Worm (Caenorhabditis elegans) whole organism, dauer: Measurements from ENCODE around the gene pfk-1.1.
"Not testable (repeated sequence)": the region's sequence is repeated elsewhere in the genome, so short reads cannot be mapped to it uniquely, and the experiment has no call there.

Source experiments
- unc-62 ChIP-seq: sonication (generic microtip); optimal IDR thresholded peaks from 2 replicates; lab custom pipeline; 2017; ENCODE audit warnings: missing biosample characterization, missing genetic modification reagents, missing genetic modification characterization

Gene pfk-1.1

DNA sequence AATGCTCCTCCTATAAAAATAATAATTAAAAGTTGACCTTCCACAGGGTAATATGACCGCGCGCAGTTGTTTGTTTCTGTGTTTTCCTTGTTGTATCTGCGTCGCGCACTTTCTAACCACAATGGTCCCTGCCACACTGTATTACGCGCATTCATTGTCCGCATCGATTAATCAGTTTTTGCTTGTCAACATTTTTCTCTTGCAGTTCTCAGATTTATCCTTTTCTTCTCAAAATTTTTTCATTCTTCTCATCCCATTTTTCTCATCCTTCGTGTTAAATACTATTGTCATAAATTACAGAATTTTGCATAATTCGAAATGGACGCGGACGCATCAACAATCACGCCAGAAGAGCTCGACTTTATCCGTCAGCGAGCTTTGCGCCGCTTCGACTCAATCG, at the start of gene pfk-1.1:
Gene pfk-1.1 (plus strand): TSS at position 301 of the 400 bp plus-strand sequence.
- no peak for TF ChIP-seq unc-62 (GFP tag; lab: Kevin White, UChicago)

DNA sequence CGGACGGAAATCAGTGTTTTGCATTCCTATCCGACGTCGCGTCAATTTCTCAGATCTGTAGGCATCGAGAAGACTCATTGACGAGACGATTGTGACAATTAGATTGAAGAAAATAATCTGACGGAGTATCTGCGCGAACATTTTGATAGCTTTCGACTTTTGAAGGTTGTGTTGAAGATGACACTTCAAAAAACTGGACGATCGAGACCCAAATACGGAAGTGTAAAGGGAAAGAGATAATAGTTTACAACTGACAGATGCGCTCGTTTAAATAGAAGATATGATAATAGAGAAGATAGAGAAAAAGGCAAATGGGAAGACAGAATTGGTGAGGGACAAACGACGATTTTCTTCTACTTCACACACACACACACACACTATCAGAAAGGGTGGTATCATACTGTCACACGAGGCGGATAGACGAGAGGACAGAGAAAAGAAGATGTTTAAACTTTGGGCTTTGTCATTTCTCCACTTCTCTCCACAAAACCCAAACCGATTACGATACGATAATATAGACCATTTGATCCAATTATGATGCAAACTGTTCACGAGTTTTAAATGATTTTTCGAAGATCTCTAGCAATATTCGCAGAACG, 49.4 kb upstream of the pfk-1.1 start, which contains the start of gene B0410.3:
Gene B0410.3 (minus strand): TSS at position 351 of the 599 bp plus-strand sequence.
- no peak for TF ChIP-seq unc-62 (GFP tag; lab: Kevin White, UChicago)

DNA sequence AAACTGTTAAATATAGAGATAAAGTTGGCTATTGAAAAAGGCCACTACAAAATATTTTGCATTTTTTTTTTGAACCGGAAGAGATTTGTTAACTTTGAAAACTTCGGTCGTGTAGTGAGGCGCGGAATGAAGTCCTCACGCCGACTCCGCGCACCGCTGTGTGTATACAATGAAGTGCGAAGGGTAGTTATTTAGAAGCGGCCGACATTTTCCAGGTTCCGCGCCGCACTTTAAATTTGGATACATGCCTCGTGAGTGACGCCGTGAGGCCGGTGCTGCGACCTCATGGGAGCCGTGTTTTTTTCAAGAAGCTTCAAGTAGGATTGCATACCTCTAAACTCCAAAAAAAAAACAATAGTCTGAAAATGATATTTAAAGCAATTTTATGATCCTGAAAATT, 48.8 kb upstream of the pfk-1.1 start:
- TF ChIP-seq unc-62 (GFP tag; lab: Kevin White, UChicago), result no peak

DNA sequence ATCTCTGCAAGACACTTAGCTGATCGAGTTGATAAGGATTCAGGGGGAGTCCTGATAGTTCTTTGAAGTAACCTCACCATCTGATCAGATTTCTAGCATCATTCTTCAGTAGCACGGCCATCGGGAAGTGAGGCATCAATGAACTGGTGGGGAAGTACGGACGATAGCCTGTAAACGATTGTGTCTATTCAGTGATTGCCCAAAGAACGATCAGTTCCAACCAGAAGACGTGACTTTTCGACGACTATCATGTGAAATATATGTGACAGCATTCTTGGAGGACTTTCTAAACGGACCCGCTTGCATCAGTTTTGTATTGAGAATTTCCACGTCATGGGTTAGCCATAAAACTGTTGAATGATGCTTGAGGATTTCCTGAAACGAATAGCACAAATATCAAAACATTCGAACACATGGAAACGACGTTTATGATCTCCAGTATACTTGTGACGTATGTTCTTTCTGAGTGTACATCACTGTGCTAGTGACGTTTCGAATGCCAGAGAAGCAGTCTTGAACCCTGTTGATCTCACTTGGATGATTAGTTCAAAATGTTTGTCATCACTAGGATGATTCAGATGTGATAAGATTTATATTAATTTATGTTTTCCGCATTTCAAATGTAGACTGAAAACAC, 47.5 kb upstream of the pfk-1.1 start:
- TF ChIP-seq unc-62 (GFP tag; lab: Kevin White, UChicago), result no peak

DNA sequence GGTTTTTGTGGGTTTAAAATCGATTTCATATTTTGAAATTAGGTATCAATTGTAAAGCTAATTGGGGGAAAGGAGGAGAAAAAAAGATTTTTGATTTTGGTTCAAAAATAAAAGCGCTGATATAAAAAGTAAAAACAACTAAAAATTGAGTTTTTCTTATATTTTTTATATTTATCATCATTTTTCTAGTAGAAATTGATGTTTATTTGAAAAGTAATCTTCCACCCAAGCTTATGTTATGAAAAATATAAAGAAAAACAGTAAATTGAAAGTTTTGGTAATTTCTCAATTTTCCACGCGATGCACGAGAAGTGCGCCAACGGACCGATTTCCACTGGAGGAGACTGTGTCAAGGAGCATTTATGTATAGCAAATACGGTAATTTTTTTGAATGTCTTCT, 46.4 kb upstream of the pfk-1.1 start, which contains the start of gene B0410.1:
Gene B0410.1 (plus strand): TSS at position 301 of the 400 bp plus-strand sequence.
- not testable (repeated sequence) for TF ChIP-seq unc-62 (GFP tag; lab: Kevin White, UChicago)

DNA sequence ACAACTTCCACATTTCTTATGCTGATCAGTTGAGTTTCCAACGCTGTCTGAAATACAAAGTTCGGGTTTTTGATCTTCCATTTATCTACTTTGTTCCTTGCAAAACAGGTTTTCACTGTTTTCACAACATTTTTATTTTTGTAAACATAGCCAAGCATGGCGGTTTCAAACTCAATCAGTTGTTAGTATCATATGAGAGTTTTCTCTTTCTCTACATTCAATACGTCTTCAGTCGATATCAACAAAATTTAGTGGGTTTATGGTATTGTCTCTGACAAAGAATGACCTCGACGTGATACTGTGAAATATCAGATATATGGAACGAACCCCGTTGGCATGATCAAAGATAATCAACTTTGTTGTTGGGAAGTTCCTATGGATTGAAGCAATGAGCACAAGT, 45.0 kb upstream of the pfk-1.1 start:
- no peak for TF ChIP-seq unc-62 (GFP tag; lab: Kevin White, UChicago)

DNA sequence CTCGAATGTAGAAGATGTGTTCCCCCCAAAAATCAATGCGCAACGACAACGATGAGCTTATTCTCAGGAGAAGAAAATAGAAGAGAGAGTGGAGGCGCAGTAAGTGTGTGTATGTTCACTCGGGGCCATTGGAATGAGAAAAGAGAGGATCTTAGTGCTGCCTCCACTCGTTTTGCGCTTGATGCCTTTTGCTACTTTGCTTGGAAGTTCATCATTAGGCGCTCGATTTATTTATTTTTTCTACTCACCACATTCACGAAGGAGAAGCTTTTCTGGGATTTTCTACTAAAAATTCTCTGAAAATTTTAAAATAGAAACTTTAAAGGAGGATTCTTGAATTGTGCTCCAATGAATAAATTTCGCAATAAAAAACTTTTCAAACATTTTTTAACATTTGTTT, 42.4 kb upstream of the pfk-1.1 start, which contains the start of gene F52B10.3:
Gene F52B10.3 (minus strand): TSS at position 101 of the 400 bp plus-strand sequence.
- TF ChIP-seq unc-62 (GFP tag; lab: Kevin White, UChicago), result no peak

DNA sequence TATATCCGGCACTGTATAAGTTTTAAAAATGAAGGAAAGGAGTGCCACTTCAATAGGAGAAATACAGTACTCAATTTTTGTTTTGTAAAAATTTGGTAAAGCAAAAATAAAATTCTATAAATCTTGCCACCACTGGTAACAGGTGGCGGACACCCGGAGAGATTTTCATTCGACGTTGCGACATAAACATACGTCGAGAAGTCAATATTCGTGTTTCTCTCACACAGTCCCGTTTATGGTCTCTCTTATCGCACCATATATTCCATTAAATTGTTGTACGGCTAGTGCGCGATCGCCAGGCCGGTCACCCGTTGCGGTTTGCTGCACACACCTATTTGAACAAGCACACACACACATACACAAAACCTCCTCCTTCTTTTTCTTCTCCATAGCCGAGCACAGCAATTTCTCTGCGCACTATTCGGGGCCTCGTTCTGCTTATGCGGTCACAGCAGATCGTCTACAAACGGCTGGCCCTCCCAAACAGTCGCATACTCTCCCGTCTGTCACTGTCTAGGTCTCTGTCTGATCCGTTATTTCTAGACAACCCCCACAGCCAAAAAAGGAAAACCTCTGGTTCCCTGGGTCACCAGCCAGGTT, 39.7 kb upstream of the pfk-1.1 start:
- TF ChIP-seq unc-62 (GFP tag; lab: Kevin White, UChicago), result no peak

DNA sequence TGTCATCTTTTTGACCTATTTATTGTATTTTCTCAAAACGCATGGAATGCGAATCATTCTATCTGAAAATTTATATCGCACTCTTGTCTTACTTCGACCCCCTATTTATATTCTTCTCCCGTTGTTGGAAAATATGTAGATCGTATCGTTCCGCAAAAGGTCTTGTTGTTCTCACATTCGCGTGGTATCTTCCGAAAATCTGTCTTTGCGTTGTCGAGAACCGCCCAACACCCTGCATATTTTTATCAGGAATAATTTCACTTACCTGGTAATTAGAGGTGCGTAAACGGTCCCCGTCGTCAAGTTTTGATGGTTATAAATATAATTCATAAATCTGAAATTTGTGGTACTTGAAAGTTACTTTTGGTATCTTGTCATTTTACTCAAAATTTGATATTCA, 37.8 kb upstream of the pfk-1.1 start:
- no peak for TF ChIP-seq unc-62 (GFP tag; lab: Kevin White, UChicago)

DNA sequence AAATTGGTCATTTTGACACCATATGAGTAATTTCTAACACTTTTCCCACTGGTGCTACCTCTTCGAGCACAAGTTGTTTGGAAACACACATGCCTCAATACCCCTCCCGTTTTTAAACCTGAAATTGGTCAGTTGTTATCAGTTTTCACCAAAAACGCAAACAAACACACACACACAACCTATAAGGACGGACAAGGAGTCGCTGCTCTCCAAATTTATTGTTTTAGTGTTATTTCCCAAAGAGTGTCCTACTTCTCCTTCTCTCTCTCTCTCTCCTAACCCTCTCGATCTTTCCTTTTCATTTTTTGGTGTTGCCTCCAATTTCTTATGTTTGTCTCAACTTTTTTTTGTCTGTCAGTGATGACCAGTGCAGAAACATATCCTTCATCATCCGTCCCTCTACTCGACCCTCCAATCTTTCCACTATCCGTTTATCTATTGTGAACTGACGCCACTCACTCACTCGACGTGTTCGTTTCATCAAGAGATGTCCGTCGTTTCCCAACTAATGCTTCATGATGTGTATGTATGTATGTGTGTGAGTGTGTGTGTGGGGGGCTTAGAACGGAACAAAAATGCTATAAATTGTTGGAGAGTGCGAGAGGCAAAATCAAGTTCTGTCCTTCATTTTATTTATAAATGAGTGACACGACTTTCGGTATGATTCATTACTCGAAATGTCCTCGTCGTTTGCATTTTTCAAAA, 36.8 kb upstream of the pfk-1.1 start:
- no peak for TF ChIP-seq unc-62 (GFP tag; lab: Kevin White, UChicago)

DNA sequence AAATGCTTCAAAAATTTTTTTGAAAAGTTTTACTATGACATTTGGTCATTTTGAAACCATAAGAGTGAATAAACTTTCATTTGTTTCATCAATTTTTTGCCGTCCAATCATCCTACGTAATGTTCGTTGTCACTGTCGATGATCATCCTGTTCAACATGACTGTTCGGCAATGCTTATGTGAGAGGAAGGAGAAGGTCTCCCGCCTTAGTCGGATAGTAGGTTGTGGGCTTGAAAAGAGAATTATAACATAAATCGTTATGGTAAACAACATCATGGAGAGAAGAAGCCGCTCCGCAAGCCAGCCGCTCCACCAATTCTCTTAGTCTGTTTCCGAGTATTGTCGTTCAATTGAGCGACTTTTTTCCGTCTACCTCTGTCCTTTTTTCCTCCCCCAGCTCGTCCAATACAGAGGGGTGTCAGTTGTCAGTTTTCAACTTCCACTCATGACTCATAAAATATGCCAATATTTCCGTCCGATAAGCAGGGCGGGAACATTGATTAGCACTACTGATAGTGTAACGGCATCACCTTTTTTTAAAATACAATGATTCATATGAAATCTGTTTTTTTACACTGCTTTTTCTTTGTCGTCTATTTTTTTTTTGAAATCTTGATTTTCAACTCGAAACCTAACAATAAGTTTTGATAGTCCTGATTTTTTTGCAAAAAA, 34.5 kb upstream of the pfk-1.1 start:
- TF ChIP-seq unc-62 (GFP tag; lab: Kevin White, UChicago), result no peak

DNA sequence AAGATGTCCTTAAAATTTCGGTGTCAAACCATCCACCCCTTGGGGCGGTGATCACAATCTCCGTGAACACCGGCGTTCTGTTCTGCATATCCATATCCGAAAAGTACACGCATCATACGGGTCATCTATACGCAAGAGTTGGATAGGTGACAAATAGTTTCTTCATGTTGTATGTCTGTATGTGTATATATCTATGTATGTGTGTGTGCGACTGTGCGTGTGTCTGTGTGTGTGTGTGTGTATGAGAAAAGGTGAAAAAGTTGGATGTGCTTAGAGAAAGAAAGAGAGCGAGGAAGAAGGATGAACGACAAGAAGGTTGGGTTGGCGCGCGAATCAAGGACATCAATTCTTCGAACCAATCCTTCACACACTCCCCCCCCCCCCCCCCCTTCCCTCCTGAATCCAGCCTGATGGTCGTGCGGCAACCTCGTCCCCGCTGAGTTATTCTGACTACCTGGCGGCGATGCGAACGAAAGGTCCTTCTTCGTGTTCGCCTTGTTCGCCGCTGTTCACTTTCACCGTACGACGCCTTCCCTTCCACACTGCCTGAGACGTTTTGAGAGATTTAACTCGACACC, 33.3 kb upstream of the pfk-1.1 start:
- no peak for TF ChIP-seq unc-62 (GFP tag; lab: Kevin White, UChicago)

DNA sequence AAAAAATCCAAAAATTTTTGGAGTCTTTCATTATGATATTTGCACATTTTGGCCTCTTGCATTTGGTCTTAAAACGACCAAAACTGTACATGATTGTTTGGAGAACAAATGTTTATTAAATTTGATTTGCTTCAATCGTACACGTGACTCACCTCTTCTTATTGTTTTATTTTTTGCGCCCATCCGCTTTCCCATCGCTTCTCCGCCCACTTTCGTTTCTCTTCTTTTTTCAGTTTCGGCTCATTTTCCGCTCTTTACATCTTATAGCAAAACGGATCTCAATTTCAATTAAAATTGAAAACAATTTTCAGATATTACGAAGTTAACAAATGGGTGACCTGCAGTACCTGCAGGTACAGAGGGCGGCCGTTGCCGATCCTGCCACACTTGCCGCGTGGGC, 31.4 kb upstream of the pfk-1.1 start, which contains the start of gene nmy-1:
Gene nmy-1 (plus strand): TSS at position 301 of the 400 bp plus-strand sequence.
- no peak for TF ChIP-seq unc-62 (GFP tag; lab: Kevin White, UChicago)

DNA sequence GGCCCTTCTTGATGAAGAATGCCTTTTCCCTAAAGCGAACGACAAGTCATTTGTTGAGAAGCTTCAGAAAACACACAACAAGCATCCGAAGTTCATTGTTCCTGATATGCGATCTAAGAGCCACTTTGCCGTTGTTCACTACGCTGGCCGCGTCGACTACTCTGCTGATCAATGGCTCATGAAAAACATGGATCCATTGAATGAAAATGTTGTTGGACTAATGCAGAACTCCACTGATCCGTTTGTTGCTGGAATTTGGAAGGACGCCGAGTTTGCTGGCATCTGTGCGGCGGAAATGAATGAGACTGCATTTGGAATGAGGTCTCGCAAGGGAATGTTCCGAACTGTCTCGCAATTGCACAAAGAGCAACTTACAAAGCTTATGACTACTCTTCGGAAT, 28.0 kb upstream of the pfk-1.1 start:
- TF ChIP-seq unc-62 (GFP tag; lab: Kevin White, UChicago), result no peak

DNA sequence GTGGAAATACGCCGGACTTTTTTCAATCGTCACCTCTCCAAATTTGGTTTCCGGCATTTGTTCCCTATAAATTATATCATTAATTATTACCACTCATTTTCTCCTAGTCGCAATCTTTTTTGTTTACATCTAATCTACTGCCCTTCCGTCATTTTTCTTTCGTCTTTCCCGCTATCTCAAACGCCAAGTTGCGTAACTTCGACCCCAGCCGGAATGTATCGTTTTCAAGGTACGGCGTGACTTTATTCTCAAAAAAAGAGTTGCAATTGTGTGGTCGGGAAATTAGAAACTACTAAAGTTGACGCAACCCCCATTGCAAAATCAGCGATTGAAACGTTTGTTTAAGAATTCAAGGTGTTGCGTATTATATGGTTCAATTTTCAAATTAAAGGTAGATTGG, 21.2 kb upstream of the pfk-1.1 start:
- no peak for TF ChIP-seq unc-62 (GFP tag; lab: Kevin White, UChicago)
